Worm (Caenorhabditis elegans): ENCODE results near the gene glna-2.

ce11 chrII:8008334-8008733 lies at the start of gene glna-2:
- TF ChIP-seq aly-1 (tag; optimal IDR thresholded peaks at IDR 0.05) (no peak), F13C5.2 (tag; optimal IDR thresholded peaks at IDR 0.05) (no peak), ets-7 (tag; optimal IDR thresholded peaks at IDR 0.05) (no peak), ama-1 (optimal IDR thresholded peaks at IDR 0.05) (no peak), pes-1 (GFP tag; IDR thresholded peaks at IDR 0.05) (no peak), ceh-13 (GFP tag; optimal IDR thresholded peaks at IDR 0.05) (no peak), tra-4 (tag; optimal IDR thresholded peaks at IDR 0.05) (no peak), flt-1 (GFP tag; IDR thresholded peaks at IDR 0.05) (no peak), hmg-4 (GFP tag; optimal IDR thresholded peaks at IDR 0.05) (no peak), tbx-11 (GFP tag; IDR thresholded peaks at IDR 0.05) (no peak), tbx-37 (GFP tag; conservative IDR thresholded peaks at IDR 0.05) (no peak), scrt-1 (GFP tag; IDR thresholded peaks at IDR 0.05) (no peak), B0310.2 (tag; optimal IDR thresholded peaks at IDR 0.05) (no peak), sea-1 (GFP tag; conservative IDR thresholded peaks at IDR 0.05) (no peak)

All from whole organism, early embryonic.